Worm (Caenorhabditis elegans) whole organism, L2 larva: Measurements from ENCODE around the gene srh-248.

Experiments used
- R02D3.7 ChIP-seq: fragments of 150-350 bp; optimal IDR thresholded peaks from 2 replicates; lab custom pipeline; 2014; ENCODE audit warnings: missing biosample characterization, missing genetic modification characterization
- ZK546.5 ChIP-seq: sonication (generic microtip); optimal IDR thresholded peaks from 2 replicates; lab custom pipeline; 2017; ENCODE audit warnings: missing biosample characterization, missing genetic modification characterization
- aly-2 ChIP-seq: fragments of 150-350 bp; optimal IDR thresholded peaks from 2 replicates; lab custom pipeline; 2014; ENCODE audit warnings: missing biosample characterization, missing genetic modification characterization
- blmp-1 ChIP-seq: sonication (generic microtip); optimal IDR thresholded peaks from 2 replicates; lab custom pipeline; 2017; ENCODE audit warnings: missing genetic modification characterization, mild to moderate bottlenecking, missing compliant biosample characterization, antibody characterized with exemption, moderate library complexity; ENCODE audit not compliant: insufficient read depth
- ceh-82 ChIP-seq: fragments of 150-350 bp; optimal IDR thresholded peaks from 2 replicates; lab custom pipeline; 2014; ENCODE audit warnings: missing biosample characterization, missing genetic modification characterization
- lin-39 ChIP-seq: fragments of 150-350 bp; optimal IDR thresholded peaks from 2 replicates; lab custom pipeline; 2014; ENCODE audit warnings: missing biosample characterization, missing genetic modification reagents, missing genetic modification characterization
- mdl-1 ChIP-seq, 2 experiments: fragments of 150-350 bp in 1 of 2; sonication (generic microtip) in 1 of 2; optimal IDR thresholded peaks; 2 replicates each; lab custom pipeline; 2017; ENCODE audit warnings: missing biosample characterization in 2 of 2, missing genetic modification characterization in 2 of 2
- nhr-237 ChIP-seq: fragments of 150-350 bp; optimal IDR thresholded peaks from 2 replicates; lab custom pipeline; 2014; ENCODE audit warnings: missing biosample characterization, missing genetic modification characterization
- nhr-6 ChIP-seq: fragments of 150-350 bp; optimal IDR thresholded peaks from 2 replicates; lab custom pipeline; 2014; ENCODE audit warnings: missing biosample characterization, missing genetic modification characterization
- peb-1 ChIP-seq: fragments of 150-350 bp; optimal IDR thresholded peaks from 2 replicates; lab custom pipeline; 2014; ENCODE audit warnings: missing biosample characterization, missing genetic modification characterization
- snpc-4 ChIP-seq: fragments of 150-350 bp; optimal IDR thresholded peaks from 2 replicates; lab custom pipeline; 2014; ENCODE audit warnings: missing biosample characterization, missing genetic modification characterization
- unc-55 ChIP-seq: fragments of 150-350 bp; sonication (generic microtip); optimal IDR thresholded peaks from 3 replicates; lab custom pipeline; 2014; ENCODE audit warnings: missing biosample characterization, missing genetic modification reagents, missing genetic modification characterization

- TF ChIP-seq peb-1 (tag; lab: Kevin White, UChicago), result no peak
- no peak for TF ChIP-seq ZK546.5 (tag; lab: Kevin White, UChicago)
- no peak for TF ChIP-seq blmp-1
- no peak for TF ChIP-seq ceh-82 (tag; lab: Kevin White, UChicago)
- TF ChIP-seq nhr-237, result no peak
- no peak for TF ChIP-seq snpc-4 (tag; lab: Kevin White, UChicago)
- no peak for TF ChIP-seq unc-55 (GFP tag; lab: Kevin White, UChicago)
- no peak for TF ChIP-seq R02D3.7 (tag; lab: Kevin White, UChicago)
- TF ChIP-seq lin-39, result no peak
- no peak for TF ChIP-seq aly-2 (tag; lab: Kevin White, UChicago)
- no peak for TF ChIP-seq mdl-1 (tag; optimal IDR thresholded peaks at IDR 0.05; lab: Kevin White, UChicago)
- TF ChIP-seq nhr-6, result no peak
Observed at ce11 chrV:2992060-2992459, 36.8 kb upstream of the srh-248 start.
